Worm (Caenorhabditis elegans): Measurements from ENCODE around the gene bca-1.

DNA sequence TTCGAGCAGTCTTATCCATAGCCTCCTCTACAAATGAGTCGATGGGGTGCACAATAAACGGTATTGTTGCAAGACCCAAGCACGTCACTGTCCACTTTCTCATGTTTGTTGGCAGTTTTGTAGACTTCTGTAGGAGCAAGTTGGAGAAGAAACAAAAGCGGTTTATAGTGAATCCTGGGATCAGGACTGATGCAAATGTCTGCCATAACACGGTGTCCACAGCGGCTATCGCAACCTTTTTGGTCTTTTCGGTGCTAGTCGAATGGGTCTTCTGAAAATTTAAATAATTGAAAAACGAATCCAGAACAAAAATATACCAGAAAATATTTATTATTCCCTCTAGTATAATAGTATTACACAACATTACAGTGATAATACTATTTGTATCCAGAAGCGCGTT, 779 bp upstream of the bca-1 start:
- TF ChIP-seq flt-1 (GFP tag; IDR thresholded peaks at IDR 0.05) (no peak), med-1 (GFP tag; optimal IDR thresholded peaks at IDR 0.05; ENCODE audit: insufficient read depth) (no peak), ztf-23 (GFP tag; IDR thresholded peaks at IDR 0.05) (no peak), ztf-29 (GFP tag; IDR thresholded peaks at IDR 0.05) (no peak), klf-2 (GFP tag; conservative IDR thresholded peaks at IDR 0.05) (no peak), tab-1 (GFP tag; IDR thresholded peaks at IDR 0.05) (no peak), T22C8.4 (GFP tag; IDR thresholded peaks at IDR 0.05) (no peak), ref-1 (GFP tag; conservative IDR thresholded peaks at IDR 0.05) (no peak), cog-1 (tag; optimal IDR thresholded peaks at IDR 0.05) (no peak)
